Fruit fly (Drosophila melanogaster) whole organism, embryonic: ENCODE results near the gene tyn.

Experiments
- Asciz ChIP-seq: fragments of 200-800 bp; sonication (Bioruptor generic); optimal IDR thresholded peaks from 2 replicates; lab custom pipeline; 2017; ENCODE audit warnings: missing biosample characterization, mild to moderate bottlenecking, missing genetic modification characterization, missing genetic modification reagents
- CG10147 ChIP-seq: fragments of 200-800 bp; sonication (Bioruptor generic); optimal IDR thresholded peaks from 2 replicates; lab custom pipeline; 2019; ENCODE audit warnings: missing biosample characterization, mild to moderate bottlenecking, missing genetic modification characterization, moderate library complexity
- CG10267 ChIP-seq: fragments of 200-800 bp; sonication (Bioruptor generic); optimal IDR thresholded peaks from 2 replicates; lab custom pipeline; 2018; ENCODE audit warnings: missing biosample characterization, mild to moderate bottlenecking, missing genetic modification characterization, moderate library complexity
- CG10565 ChIP-seq: fragments of 200-800 bp; sonication (Bioruptor generic); optimal IDR thresholded peaks from 3 replicates; lab custom pipeline; 2016; ENCODE audit warnings: missing biosample characterization, mild to moderate bottlenecking, missing genetic modification characterization
- CG11504 ChIP-seq: fragments of 200-800 bp; sonication (Bioruptor generic); optimal IDR thresholded peaks from 3 replicates; lab custom pipeline; 2019; ENCODE audit warnings: missing biosample characterization, mild to moderate bottlenecking, missing genetic modification characterization, moderate library complexity
- CG11560 ChIP-seq: fragments of 200-800 bp; sonication (Bioruptor generic); IDR thresholded peaks from 3 replicates; pipeline ENCODE4 v1.3.6; 2022; ENCODE audit warnings: missing biosample characterization, missing genetic modification characterization
- CG1233 ChIP-seq: fragments of 200-800 bp; sonication (Bioruptor generic); optimal IDR thresholded peaks from 4 replicates; lab custom pipeline; 2018; ENCODE audit warnings: missing biosample characterization, mild to moderate bottlenecking, missing genetic modification characterization
- CG12942 ChIP-seq: fragments of 200-800 bp; sonication (Bioruptor generic); optimal IDR thresholded peaks from 3 replicates; lab custom pipeline; 2016; ENCODE audit warnings: missing biosample characterization, missing genetic modification characterization
- CG13894 ChIP-seq: fragments of 200-800 bp; sonication (Bioruptor generic); optimal IDR thresholded peaks from 3 replicates; lab custom pipeline; 2018; ENCODE audit warnings: missing biosample characterization, mild to moderate bottlenecking, missing genetic modification characterization, moderate library complexity
- CG15479 ChIP-seq: fragments of 200-800 bp; sonication (Bioruptor generic); optimal IDR thresholded peaks from 3 replicates; lab custom pipeline; 2019; ENCODE audit warnings: missing biosample characterization, mild to moderate bottlenecking, missing genetic modification characterization, moderate library complexity
- CG16779 ChIP-seq: fragments of 200-800 bp; sonication (Bioruptor generic); IDR thresholded peaks from 2 replicates; pipeline ENCODE4 v1.3.6; 2022; ENCODE audit warnings: missing biosample characterization, missing genetic modification characterization
- CG17612 ChIP-seq: fragments of 200-800 bp; sonication (Bioruptor generic); IDR thresholded peaks from 2 replicates; pipeline ENCODE4 v1.3.6; 2022; ENCODE audit warnings: missing biosample characterization, missing genetic modification characterization
- CG17802 ChIP-seq: fragments of 200-800 bp; sonication (Bioruptor generic); optimal IDR thresholded peaks from 2 replicates; lab custom pipeline; 2018; ENCODE audit warnings: missing biosample characterization, mild to moderate bottlenecking, missing genetic modification characterization, moderate library complexity
- CG18262 ChIP-seq: fragments of 200-800 bp; optimal IDR thresholded peaks from 3 replicates; lab custom pipeline; 2019; ENCODE audit warnings: missing biosample characterization, mild to moderate bottlenecking, missing genetic modification characterization, moderate library complexity
- CG2199 ChIP-seq: fragments of 200-800 bp; sonication (Bioruptor generic); IDR thresholded peaks from 3 replicates; pipeline ENCODE4 v1.3.6; 2022; ENCODE audit warnings: missing biosample characterization, missing genetic modification characterization
- CG2712 ChIP-seq: fragments of 200-800 bp; optimal IDR thresholded peaks from 3 replicates; lab custom pipeline; 2019; ENCODE audit warnings: missing biosample characterization, mild to moderate bottlenecking, missing genetic modification characterization, moderate library complexity
- CG31224 ChIP-seq: fragments of 200-800 bp; sonication (Bioruptor generic); IDR thresholded peaks from 2 replicates; pipeline ENCODE4 v1.3.6; 2022; ENCODE audit warnings: missing biosample characterization, missing genetic modification characterization
- CG31388 ChIP-seq: fragments of 200-800 bp; sonication (Bioruptor generic); optimal IDR thresholded peaks from 2 replicates; lab custom pipeline; 2016; ENCODE audit warnings: missing biosample characterization, missing genetic modification characterization
- CG3163 ChIP-seq: fragments of 200-800 bp; sonication (Bioruptor generic); optimal IDR thresholded peaks from 3 replicates; lab custom pipeline; 2016; ENCODE audit warnings: missing biosample characterization, missing genetic modification characterization
- CG33557 ChIP-seq: fragments of 200-800 bp; sonication (Bioruptor generic); optimal IDR thresholded peaks from 2 replicates; lab custom pipeline; 2019; ENCODE audit warnings: missing biosample characterization, mild to moderate bottlenecking, missing genetic modification characterization, moderate library complexity
- CG43689 ChIP-seq: fragments of 200-800 bp; sonication (Bioruptor generic); IDR thresholded peaks from 2 replicates; pipeline ENCODE4 v1.3.6; 2022; ENCODE audit warnings: missing biosample characterization, missing genetic modification characterization
- CG6813 ChIP-seq: fragments of 200-800 bp; sonication (Bioruptor generic); optimal IDR thresholded peaks from 2 replicates; lab custom pipeline; 2017; ENCODE audit warnings: missing biosample characterization, missing genetic modification characterization, mild to moderate bottlenecking, moderate library complexity, missing genetic modification reagents
- CG7556 ChIP-seq: fragments of 200-800 bp; sonication (Bioruptor generic); optimal IDR thresholded peaks from 2 replicates; lab custom pipeline; 2017; ENCODE audit warnings: missing biosample characterization, mild to moderate bottlenecking, missing genetic modification characterization
- CG8765 ChIP-seq: fragments of 200-800 bp; sonication (Bioruptor generic); IDR thresholded peaks from 2 replicates; pipeline ENCODE4 v1.3.6; 2022; ENCODE audit warnings: missing biosample characterization, missing genetic modification characterization
- Dip3 ChIP-seq: fragments of 200-800 bp; sonication (Bioruptor generic); optimal IDR thresholded peaks from 3 replicates; lab custom pipeline; 2016; ENCODE audit warnings: missing biosample characterization, missing genetic modification characterization
- Doc2 ChIP-seq: fragments of 200-800 bp; sonication (Bioruptor generic); IDR thresholded peaks from 2 replicates; pipeline ENCODE4 v1.3.6; 2022; ENCODE audit warnings: missing biosample characterization, missing genetic modification characterization
- Fer1 ChIP-seq: fragments of 200-800 bp; sonication (Bioruptor generic); optimal IDR thresholded peaks from 2 replicates; lab custom pipeline; 2017; ENCODE audit warnings: missing biosample characterization, mild to moderate bottlenecking, missing genetic modification characterization
- GATAe ChIP-seq: fragments of 200-800 bp; sonication (Bioruptor generic); conservative IDR thresholded peaks from 2 replicates; pipeline ENCODE4 v1.3.6; 2022; ENCODE audit warnings: missing biosample characterization, missing genetic modification characterization
- Gug ChIP-seq: fragments of 200-800 bp; sonication (Bioruptor generic); IDR thresholded peaks from 4 replicates; pipeline ENCODE4 v1.3.6; 2022; ENCODE audit warnings: missing biosample characterization, missing genetic modification characterization
- Max ChIP-seq: fragments of 200-800 bp; sonication (Bioruptor generic); optimal IDR thresholded peaks from 2 replicates; lab custom pipeline; 2016; ENCODE audit warnings: missing biosample characterization, mild to moderate bottlenecking, missing genetic modification characterization
- Oaz ChIP-seq: fragments of 200-800 bp; sonication (Bioruptor generic); IDR thresholded peaks from 2 replicates; pipeline ENCODE4 v1.3.6; 2022; ENCODE audit warnings: missing biosample characterization, missing genetic modification characterization
- Rx ChIP-seq: fragments of 200-800 bp; sonication (Bioruptor generic); IDR thresholded peaks from 2 replicates; pipeline ENCODE4 v1.3.6; 2022; ENCODE audit warnings: missing biosample characterization, missing genetic modification characterization
- Spps ChIP-seq: fragments of 200-800 bp; sonication (Bioruptor generic); optimal IDR thresholded peaks from 2 replicates; lab custom pipeline; 2018; ENCODE audit warnings: missing biosample characterization, mild to moderate bottlenecking, missing genetic modification characterization
- Taf1 ChIP-seq: fragments of 200-800 bp; sonication (Bioruptor generic); IDR thresholded peaks from 2 replicates; pipeline ENCODE4 v1.3.6; 2022; ENCODE audit warnings: missing biosample characterization, missing genetic modification characterization
- Tbp ChIP-seq: fragments of >200 bp; optimal IDR thresholded peaks from 2 replicates; lab custom pipeline; 2018; ENCODE audit warnings: missing biosample characterization, missing genetic modification characterization
- aop ChIP-seq: fragments of 200-800 bp; sonication (Bioruptor generic); IDR thresholded peaks from 2 replicates; pipeline ENCODE4 v1.3.6; 2022; ENCODE audit warnings: missing biosample characterization, missing genetic modification characterization
- ato ChIP-seq: fragments of 200-800 bp; sonication (Bioruptor generic); IDR thresholded peaks from 2 replicates; pipeline ENCODE4 v1.3.6; 2022; ENCODE audit warnings: missing biosample characterization, missing genetic modification characterization; ENCODE audit not compliant: partially characterized antibody
- chn ChIP-seq: fragments of 200-800 bp; sonication (Bioruptor generic); optimal IDR thresholded peaks from 2 replicates; lab custom pipeline; 2016; ENCODE audit warnings: missing biosample characterization, missing genetic modification characterization
- ci ChIP-seq: fragments of 200-800 bp; sonication (Bioruptor generic); IDR thresholded peaks from 3 replicates; pipeline ENCODE4 v1.3.6; 2022; ENCODE audit warnings: missing biosample characterization, missing genetic modification characterization
- dati ChIP-seq: fragments of 200-800 bp; sonication (Bioruptor generic); IDR thresholded peaks from 2 replicates; pipeline ENCODE4 v1.3.6; 2022; ENCODE audit warnings: missing biosample characterization, missing genetic modification characterization
- fd3F ChIP-seq: fragments of 200-800 bp; sonication (Bioruptor generic); optimal IDR thresholded peaks from 2 replicates; lab custom pipeline; 2018; ENCODE audit warnings: missing biosample characterization, mild to moderate bottlenecking, missing genetic modification characterization, moderate library complexity
- grn ChIP-seq: fragments of 200-800 bp; sonication (Bioruptor generic); optimal IDR thresholded peaks from 3 replicates; lab custom pipeline; 2017; ENCODE audit warnings: missing biosample characterization, missing genetic modification characterization
- gsb-n ChIP-seq: fragments of 200-800 bp; sonication (Bioruptor generic); optimal IDR thresholded peaks from 3 replicates; lab custom pipeline; 2018; ENCODE audit warnings: missing biosample characterization, mild to moderate bottlenecking, missing genetic modification characterization
- hth ChIP-seq: fragments of >200 bp; optimal IDR thresholded peaks from 2 replicates; lab custom pipeline; 2017; ENCODE audit warnings: inconsistent platforms
- lov ChIP-seq, 2 experiments: fragments of 200-800 bp in 1 of 2; fragments of >200 bp in 1 of 2; sonication (Bioruptor generic) in 1 of 2; IDR thresholded peaks in 1 of 2; optimal IDR thresholded peaks in 1 of 2; 2 replicates in 1 of 2; 3 replicates in 1 of 2; pipeline versions ENCODE4 v1.3.6 to Lab custom; 2017 to 2022; ENCODE audit warnings: missing biosample characterization in 1 of 2, missing genetic modification characterization in 1 of 2
- nmo ChIP-seq: fragments of 200-800 bp; sonication (Bioruptor generic); optimal IDR thresholded peaks from 2 replicates; lab custom pipeline; 2018; ENCODE audit warnings: missing biosample characterization, mild to moderate bottlenecking, missing genetic modification characterization, moderate library complexity
- p53 ChIP-seq: fragments of 200-800 bp; sonication (Bioruptor generic); optimal IDR thresholded peaks from 2 replicates; lab custom pipeline; 2016; ENCODE audit warnings: missing biosample characterization, missing genetic modification characterization
- prd ChIP-seq, 3 experiments: fragments of >200 bp in 2 of 3; fragments of 200-800 bp in 1 of 3; sonication (Bioruptor generic) in 1 of 3; optimal IDR thresholded peaks in 2 of 3; IDR thresholded peaks in 1 of 3; 2 replicates in 2 of 3; 3 replicates in 1 of 3; pipeline versions ENCODE4 v1.3.6 to Lab custom; 2017 to 2022; ENCODE audit warnings: missing biosample characterization in 1 of 3, missing genetic modification characterization in 1 of 3
- sd ChIP-seq: fragments of 200-800 bp; sonication (Bioruptor generic); optimal IDR thresholded peaks from 3 replicates; lab custom pipeline; 2018; ENCODE audit warnings: missing biosample characterization, mild to moderate bottlenecking, missing genetic modification characterization, moderate library complexity
- sob ChIP-seq: fragments of 200-800 bp; sonication (Bioruptor generic); IDR thresholded peaks from 2 replicates; pipeline ENCODE4 v1.3.6; 2022; ENCODE audit warnings: missing biosample characterization, missing genetic modification characterization
- trem ChIP-seq: fragments of 200-800 bp; optimal IDR thresholded peaks from 3 replicates; lab custom pipeline; 2019; ENCODE audit warnings: missing biosample characterization, mild to moderate bottlenecking, missing genetic modification characterization, moderate library complexity
- usp ChIP-seq: fragments of >200 bp; optimal IDR thresholded peaks from 2 replicates; lab custom pipeline; 2017; ENCODE audit warnings: missing biosample characterization, missing genetic modification characterization

Gene tyn

DNA sequence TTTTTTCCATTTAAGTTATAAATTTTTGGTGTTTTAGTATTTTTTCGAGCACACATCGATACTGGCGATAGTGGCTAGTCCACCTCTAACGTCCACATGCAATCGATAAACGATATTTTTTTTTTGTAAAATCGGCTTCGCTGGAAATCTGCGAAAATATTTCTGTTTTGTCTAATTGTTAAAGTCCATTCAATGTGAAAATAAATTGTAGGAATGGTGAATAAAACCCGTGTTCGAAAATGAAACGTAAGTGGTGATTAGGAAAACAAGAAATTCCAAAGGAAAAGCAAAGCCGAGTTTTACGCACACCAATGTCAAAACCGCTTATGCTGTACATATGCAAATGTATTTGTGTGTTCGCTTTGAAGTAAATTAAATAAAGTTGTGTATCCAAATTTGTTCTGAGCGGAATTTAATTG, 12.8 kb upstream of the tyn start, which contains the start of gene RhoGAP1A (continued):
- TF ChIP-seq usp (GFP tag; lab: Kevin White, UChicago) = no peak
- TF ChIP-seq dati (GFP tag; lab: Robert Waterston, UW) = no peak
- TF ChIP-seq sd (tag; lab: Kevin White, UChicago) = no peak
- no peak for TF ChIP-seq CG1233 (GFP tag; lab: Kevin White, UChicago)
- TF ChIP-seq Oaz (GFP tag; lab: Robert Waterston, UW) = no peak
- TF ChIP-seq prd (optimal IDR thresholded peaks at IDR 0.05; lab: Kevin White, UChicago) = no peak
- TF ChIP-seq prd (GFP tag; IDR thresholded peaks at IDR 0.05; lab: Robert Waterston, UW) = no peak
- peak; percentile 45 for TF ChIP-seq CG10267
- no peak for TF ChIP-seq CG13894 (tag; lab: Kevin White, UChicago)
- TF ChIP-seq ci (GFP tag; lab: Robert Waterston, UW) = no peak
- TF ChIP-seq fd3F (GFP tag; lab: Kevin White, UChicago) = no peak
- no peak for TF ChIP-seq Doc2
- TF ChIP-seq Asciz (GFP tag; lab: Kevin White, UChicago) = no peak
- TF ChIP-seq CG12942 = no peak
- no peak for TF ChIP-seq chn (GFP tag; lab: Kevin White, UChicago)
- TF ChIP-seq CG10147 (GFP tag; lab: Kevin White, UChicago) = no peak
- no peak for TF ChIP-seq Spps
- no peak for TF ChIP-seq CG3163 (GFP tag; lab: Kevin White, UChicago)
- TF ChIP-seq Tbp = no peak
- TF ChIP-seq CG6813 (GFP tag; lab: Kevin White, UChicago) = no peak
- TF ChIP-seq CG16779 (GFP tag; lab: Robert Waterston, UW) = no peak
- no peak for TF ChIP-seq CG17802 (tag; lab: Kevin White, UChicago)
- no peak for TF ChIP-seq Max (GFP tag; lab: Kevin White, UChicago)
- no peak for TF ChIP-seq hth (lab: Kevin White, UChicago)
- no peak for TF ChIP-seq nmo (GFP tag; lab: Kevin White, UChicago)
- no peak for TF ChIP-seq CG8765 (GFP tag; lab: Robert Waterston, UW)
- TF ChIP-seq CG31388 (GFP tag; lab: Kevin White, UChicago) = no peak
- TF ChIP-seq ato = no peak
- TF ChIP-seq CG33557 (GFP tag; lab: Kevin White, UChicago) = no peak
- no peak for TF ChIP-seq sob
- no peak for TF ChIP-seq CG17612 (GFP tag; lab: Robert Waterston, UW)
- no peak for TF ChIP-seq Gug
- TF ChIP-seq CG10565 = no peak
- TF ChIP-seq grn = no peak
- no peak for TF ChIP-seq lov (optimal IDR thresholded peaks at IDR 0.05; lab: Kevin White, UChicago)
- no peak for TF ChIP-seq lov (GFP tag; IDR thresholded peaks at IDR 0.05; lab: Robert Waterston, UW)
- no peak for TF ChIP-seq CG11560 (tag; lab: Robert Waterston, UW)
- no peak for TF ChIP-seq aop (GFP tag; lab: Robert Waterston, UW)
- peak; percentile 1 for TF ChIP-seq trem (tag; lab: Kevin White, UChicago)
- TF ChIP-seq CG31224 (GFP tag; lab: Robert Waterston, UW) = no peak
- TF ChIP-seq CG18262 (tag; lab: Kevin White, UChicago) = no peak
- TF ChIP-seq p53 (GFP tag; lab: Kevin White, UChicago) = no peak
- no peak for TF ChIP-seq CG7556 (GFP tag; lab: Kevin White, UChicago)
- TF ChIP-seq CG2199 (GFP tag; lab: Robert Waterston, UW) = no peak
- TF ChIP-seq gsb-n = no peak
- no peak for TF ChIP-seq Fer1 (GFP tag; lab: Kevin White, UChicago)
- TF ChIP-seq CG43689 (GFP tag; lab: Robert Waterston, UW) = no peak
- no peak for TF ChIP-seq Taf1
- no peak for TF ChIP-seq GATAe
- no peak for TF ChIP-seq CG15479 (GFP tag; lab: Kevin White, UChicago)
- no peak for TF ChIP-seq Rx (GFP tag; lab: Robert Waterston, UW)
- TF ChIP-seq CG2712 (tag; lab: Kevin White, UChicago) = peak; percentile 11
- TF ChIP-seq Dip3 (GFP tag; lab: Kevin White, UChicago) = no peak
- TF ChIP-seq CG11504 (tag; lab: Kevin White, UChicago) = no peak
